Fruit fly (Drosophila melanogaster) whole organism: ENCODE measurements around the gene CG18814.

Source experiments
- CG8478 ChIP-seq: fragments of >200 bp; optimal IDR thresholded peaks from 2 replicates; lab custom pipeline; 2018; ENCODE audit warnings: inconsistent platforms
- Dll ChIP-seq: fragments of >200 bp; optimal IDR thresholded peaks from 2 replicates; lab custom pipeline; 2017
- EcR ChIP-seq, 2 experiments: fragments of >200 bp; optimal IDR thresholded peaks; 2 replicates each; lab custom pipeline; 2017; ENCODE audit warnings: missing biosample characterization in 2 of 2, missing genetic modification characterization in 2 of 2, missing genetic modification reagents in 2 of 2
- pan ChIP-seq: fragments of >200 bp; optimal IDR thresholded peaks from 2 replicates; lab custom pipeline; 2017
- psq ChIP-seq: fragments of >200 bp; optimal IDR thresholded peaks from 2 replicates; lab custom pipeline; 2017
- usp ChIP-seq: fragments of >200 bp; optimal IDR thresholded peaks from 2 replicates; lab custom pipeline; 2017; ENCODE audit warnings: missing biosample characterization, missing genetic modification characterization, mixed read lengths

CG18814 gene

DNA sequence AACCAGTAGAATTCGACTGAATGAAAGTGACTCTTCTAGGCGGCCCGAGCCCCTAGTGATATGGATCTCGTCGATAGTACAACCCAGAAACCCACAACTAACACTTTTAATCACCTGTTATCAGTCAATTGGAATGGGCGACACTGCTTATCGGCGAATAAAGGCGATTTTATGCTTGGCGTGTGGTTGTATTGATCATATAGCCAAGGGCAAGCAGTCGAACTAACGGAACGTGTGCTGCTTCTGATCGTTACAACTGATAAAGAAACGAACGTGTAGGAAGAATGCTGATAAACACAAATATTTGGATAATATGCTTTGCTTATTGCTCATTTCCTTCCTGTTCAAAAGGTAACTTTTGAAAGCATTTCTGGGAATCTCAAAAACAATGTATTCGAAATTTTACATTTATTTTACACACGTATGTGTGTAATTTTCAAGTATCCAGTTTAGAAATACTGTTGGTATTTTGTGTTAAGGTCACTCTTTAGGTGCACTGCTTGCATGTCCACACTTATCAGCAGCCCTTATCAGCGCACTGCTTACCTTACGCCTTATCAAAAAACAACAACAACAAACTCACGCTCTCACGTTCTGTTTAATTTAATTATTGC is 11.7 kb downstream of the CG18814 start, which contains the start of gene Agpat4:
TSS of gene Agpat4 (minus strand) at position 387 of the 614 bp plus-strand sequence.
- TF ChIP-seq Dll (lab: Kevin White, UChicago) (no peak), pan (no peak), CG8478 (lab: Kevin White, UChicago) (no peak), EcR (GFP tag; optimal IDR thresholded peaks at IDR 0.05; lab: Kevin White, UChicago) (no peak), psq (lab: Kevin White, UChicago) (no peak), usp (GFP tag; lab: Kevin White, UChicago) (no peak)

DNA sequence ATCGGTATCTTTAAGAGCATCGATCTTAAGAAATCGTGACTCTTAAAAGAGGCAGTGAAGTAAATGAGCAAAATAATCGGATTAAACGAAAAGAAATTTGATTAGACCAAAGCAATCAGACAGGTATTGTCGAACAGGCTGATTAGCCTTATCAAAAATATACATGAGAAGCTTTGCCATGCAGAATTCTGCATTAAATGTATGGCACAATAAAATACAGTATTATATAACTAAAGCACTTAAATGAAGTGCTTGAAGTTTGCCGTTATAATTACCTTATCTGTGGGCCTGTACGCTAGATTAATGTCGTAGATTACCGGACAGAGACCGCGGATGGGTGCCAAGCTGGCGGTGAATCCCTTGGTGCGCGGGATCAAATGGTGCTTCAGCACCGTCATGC is 13.4 kb downstream of the CG18814 start:
- TF ChIP-seq Dll (lab: Kevin White, UChicago) (no peak), EcR (GFP tag; optimal IDR thresholded peaks at IDR 0.05; lab: Kevin White, UChicago) (no peak), psq (lab: Kevin White, UChicago) (no peak), usp (GFP tag; lab: Kevin White, UChicago) (no peak), CG8478 (lab: Kevin White, UChicago) (no peak), pan (no peak)

DNA sequence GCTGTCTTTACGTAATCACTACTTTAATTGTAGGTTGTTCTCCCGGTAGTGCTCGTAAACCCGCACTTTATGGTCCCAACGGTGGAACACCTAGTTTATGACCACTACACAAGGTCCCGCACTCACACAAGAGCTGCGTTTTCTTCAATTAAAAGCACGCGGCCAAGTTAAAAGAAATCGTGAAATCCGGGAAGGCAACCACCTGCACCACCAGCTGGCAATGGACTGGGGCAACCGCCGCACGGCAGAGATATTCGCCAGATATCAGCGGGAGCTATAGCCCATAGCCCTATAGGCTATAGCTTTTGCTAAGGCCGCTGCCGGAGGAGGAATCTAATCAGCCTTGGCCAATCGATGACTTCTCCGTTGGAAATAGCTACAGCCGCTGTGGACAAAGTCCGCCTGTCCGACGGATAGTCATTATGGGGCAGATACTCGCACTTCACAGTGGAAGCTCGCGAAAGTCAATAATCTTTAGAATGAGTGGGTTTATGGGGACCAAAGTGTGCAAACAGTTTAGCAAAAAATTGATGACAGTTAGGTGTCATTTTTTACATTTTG is 14.6 kb downstream of the CG18814 start:
- TF ChIP-seq usp (GFP tag; lab: Kevin White, UChicago): no peak
- no peak for TF ChIP-seq pan
- no peak for TF ChIP-seq CG8478 (lab: Kevin White, UChicago)
- TF ChIP-seq EcR (GFP tag; optimal IDR thresholded peaks at IDR 0.05; lab: Kevin White, UChicago): no peak
- no peak for TF ChIP-seq psq (lab: Kevin White, UChicago)
- TF ChIP-seq Dll (lab: Kevin White, UChicago): no peak

DNA sequence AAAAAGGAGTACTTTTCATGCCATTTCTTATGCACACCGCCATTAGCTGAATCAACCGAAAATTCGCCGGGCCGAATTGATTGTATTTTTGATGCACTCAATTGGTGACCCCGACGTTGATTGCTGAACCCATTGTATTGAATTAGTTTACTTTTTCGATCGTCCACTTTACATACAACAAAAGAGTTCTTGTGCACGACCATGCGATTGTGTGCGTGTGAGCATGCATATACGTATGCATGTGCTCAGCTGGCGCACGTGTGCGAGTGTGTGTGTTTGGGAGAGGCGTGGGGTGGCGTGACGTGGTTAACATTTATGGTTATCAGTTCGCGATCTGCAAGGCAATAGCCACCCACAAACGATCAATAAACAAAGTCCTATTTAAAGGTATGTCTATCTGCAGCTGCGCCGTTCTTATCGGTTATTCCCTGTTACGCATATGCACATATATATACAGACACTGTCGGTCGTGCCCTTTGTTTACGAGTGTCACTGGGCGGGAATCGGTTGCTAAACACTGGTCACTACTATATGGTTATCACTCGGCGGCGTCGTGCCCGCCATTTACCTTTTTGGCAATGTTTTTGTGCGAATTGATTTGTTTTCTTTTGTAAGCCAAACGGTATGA is 15.7 kb downstream of the CG18814 start:
- TF ChIP-seq CG8478 (lab: Kevin White, UChicago) (no peak), pan (no peak), Dll (lab: Kevin White, UChicago) (no peak), EcR (GFP tag; optimal IDR thresholded peaks at IDR 0.05; lab: Kevin White, UChicago) (no peak), psq (lab: Kevin White, UChicago) (no peak), usp (GFP tag; lab: Kevin White, UChicago) (no peak)

DNA sequence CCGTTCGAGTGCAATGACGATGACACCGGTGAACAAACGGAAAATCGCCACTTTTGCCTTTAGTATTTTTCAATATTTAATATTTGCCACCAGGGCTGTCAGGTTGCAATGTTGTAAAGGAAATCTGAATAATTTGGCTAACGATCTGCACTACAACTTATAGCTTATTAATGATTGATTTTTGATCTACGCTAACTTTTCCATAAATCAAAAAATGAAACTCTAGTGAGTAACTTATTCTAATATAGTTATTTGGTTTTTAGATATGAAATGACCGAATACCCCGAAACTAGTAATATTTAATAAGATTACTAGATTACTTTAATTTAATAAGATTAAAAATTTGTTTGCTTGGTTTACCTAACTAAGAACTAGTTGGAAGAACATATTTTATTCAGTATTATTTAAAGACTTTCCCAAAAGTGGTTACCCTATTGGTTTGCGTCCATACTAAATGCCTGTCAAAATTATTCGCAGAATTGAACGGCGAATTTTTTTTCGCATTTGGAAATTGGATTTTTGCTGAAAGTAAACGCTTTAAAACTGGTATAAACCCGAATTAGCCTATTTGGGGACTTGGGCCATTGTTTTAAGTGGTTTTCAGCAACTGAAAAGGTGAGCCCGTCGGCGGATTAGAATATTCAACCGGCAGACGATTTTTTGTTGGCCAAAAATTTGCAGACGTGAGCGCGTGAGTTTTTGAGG is 16.4 kb downstream of the CG18814 start, which contains the start of the genes Agpat3 and RAF2:
TSS of gene Agpat3 (minus strand) at position 78 of the 705 bp plus-strand sequence.
TSS of gene RAF2 (plus strand) at position 448 of the 705 bp plus-strand sequence.
- TF ChIP-seq CG8478 (lab: Kevin White, UChicago) (no peak), pan (no peak), usp (GFP tag; lab: Kevin White, UChicago) (no peak), EcR (GFP tag; optimal IDR thresholded peaks at IDR 0.05; lab: Kevin White, UChicago) (no peak), psq (lab: Kevin White, UChicago) (no peak), Dll (lab: Kevin White, UChicago) (no peak)

DNA sequence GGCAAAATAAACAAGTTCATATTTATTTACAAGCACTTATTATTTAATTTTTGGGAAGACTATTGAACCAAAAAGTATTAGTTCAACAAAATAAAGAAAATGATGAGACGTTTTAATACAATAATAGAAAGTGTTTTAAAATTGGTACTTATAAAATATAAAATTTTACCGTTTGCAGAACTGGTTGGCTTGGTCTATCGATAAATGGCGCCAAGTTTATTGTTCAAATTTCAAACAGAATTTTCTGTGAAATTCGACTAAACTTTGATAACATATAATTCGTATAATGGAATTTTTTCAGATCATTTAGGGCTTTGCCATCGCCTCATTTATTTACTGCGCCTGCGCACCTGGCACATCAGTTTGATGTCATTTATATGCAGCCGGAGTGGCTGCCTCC is 21.2 kb downstream of the CG18814 start:
- TF ChIP-seq psq (lab: Kevin White, UChicago) (no peak), Dll (lab: Kevin White, UChicago) (no peak), CG8478 (lab: Kevin White, UChicago) (no peak), EcR (GFP tag; optimal IDR thresholded peaks at IDR 0.05; lab: Kevin White, UChicago) (no peak), pan (no peak), usp (GFP tag; lab: Kevin White, UChicago) (no peak)

DNA sequence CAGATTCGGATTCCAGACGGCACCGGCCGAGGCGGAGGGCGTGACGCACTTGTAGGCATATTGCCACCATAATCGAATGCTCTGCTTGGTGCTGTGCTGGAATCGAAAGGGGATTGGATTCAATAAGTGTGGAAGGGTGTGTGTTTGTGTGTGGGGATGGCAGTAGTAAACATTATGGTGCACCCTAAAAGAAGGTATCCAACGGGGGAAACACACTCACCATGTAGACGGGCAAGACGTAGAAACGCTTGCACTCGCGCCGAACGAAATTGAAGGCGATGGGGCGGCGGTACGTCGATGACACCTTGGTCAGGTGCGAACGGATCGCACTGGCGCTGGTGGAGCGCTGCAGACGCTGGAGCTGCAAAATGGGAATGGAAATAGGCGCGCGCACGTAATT is 21.6 kb downstream of the CG18814 start:
- TF ChIP-seq usp (GFP tag; lab: Kevin White, UChicago) (no peak), pan (no peak), Dll (lab: Kevin White, UChicago) (no peak), CG8478 (lab: Kevin White, UChicago) (no peak), psq (lab: Kevin White, UChicago) (no peak), EcR (GFP tag; optimal IDR thresholded peaks at IDR 0.05; lab: Kevin White, UChicago) (no peak)

DNA sequence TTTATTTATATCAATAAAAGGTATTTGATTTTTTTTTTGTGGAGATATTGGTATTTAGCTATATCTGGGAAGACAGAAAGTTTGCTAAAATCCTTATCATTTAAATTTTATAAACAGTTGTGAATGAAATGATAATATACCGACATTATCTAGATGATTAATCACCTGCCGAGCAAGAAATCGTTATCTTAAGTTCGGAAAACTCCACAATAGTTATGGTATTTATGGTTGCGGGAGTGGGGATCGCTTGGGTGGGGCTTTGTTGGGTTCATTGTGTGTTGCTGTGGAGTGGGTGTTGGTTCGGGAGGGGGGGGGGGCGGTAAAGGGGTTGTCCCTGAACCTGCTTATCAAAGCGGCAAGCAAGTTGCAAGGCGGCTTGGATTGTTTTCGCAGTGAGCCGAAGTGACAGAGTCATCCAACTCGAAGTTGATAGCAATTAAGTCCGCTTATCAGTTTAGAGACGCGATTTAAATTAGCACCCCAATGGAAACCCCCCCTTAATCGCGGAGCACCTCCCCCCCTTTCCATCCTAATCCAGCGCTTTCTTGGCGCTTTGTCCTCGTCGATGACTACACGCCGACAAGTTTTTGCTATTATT is 22.7 kb downstream of the CG18814 start:
- TF ChIP-seq EcR (GFP tag; optimal IDR thresholded peaks at IDR 0.05; lab: Kevin White, UChicago): no peak
- no peak for TF ChIP-seq CG8478 (lab: Kevin White, UChicago)
- no peak for TF ChIP-seq psq (lab: Kevin White, UChicago)
- TF ChIP-seq pan: no peak
- TF ChIP-seq usp (GFP tag; lab: Kevin White, UChicago): no peak
- no peak for TF ChIP-seq Dll (lab: Kevin White, UChicago)

DNA sequence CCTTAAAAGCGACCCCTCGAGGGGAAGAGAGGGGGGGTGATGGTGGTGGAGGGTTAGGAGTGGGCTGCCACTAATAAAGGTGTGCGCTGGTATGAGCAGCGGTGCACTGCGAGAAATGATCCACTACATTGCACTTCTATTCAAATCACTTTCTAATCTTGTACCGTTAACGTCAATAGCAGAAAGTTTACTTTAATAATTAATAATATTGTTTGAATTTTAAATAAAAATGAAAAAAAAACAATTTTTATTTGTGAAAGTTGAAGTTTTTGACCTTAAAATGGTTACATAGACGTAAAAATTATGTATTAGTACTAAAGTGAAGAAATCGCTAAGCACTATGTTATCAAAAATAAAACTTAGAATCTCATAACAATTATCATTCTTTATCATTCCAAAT is 23.2 kb downstream of the CG18814 start:
- TF ChIP-seq pan (no peak), CG8478 (lab: Kevin White, UChicago) (no peak), Dll (lab: Kevin White, UChicago) (no peak)

DNA sequence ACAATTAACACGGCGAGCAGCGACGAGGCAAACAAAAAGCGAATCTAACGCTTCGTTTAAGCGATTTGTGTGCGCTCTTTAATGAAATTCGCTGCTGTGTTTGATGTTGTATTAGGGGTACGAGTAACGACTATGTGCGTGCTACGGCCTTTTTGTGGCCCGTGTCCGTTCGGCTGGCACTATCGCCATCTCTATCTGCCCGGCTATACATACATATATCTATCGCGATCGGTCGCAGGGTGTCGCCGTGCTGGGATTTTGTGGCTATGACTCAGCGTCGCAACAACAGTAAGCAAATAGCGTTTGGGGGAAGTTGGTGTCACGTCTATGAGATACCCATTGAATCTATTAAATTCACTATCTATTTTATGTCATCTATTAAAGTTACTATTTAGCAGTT is 24.1 kb downstream of the CG18814 start:
- no peak for TF ChIP-seq usp (GFP tag; lab: Kevin White, UChicago)

DNA sequence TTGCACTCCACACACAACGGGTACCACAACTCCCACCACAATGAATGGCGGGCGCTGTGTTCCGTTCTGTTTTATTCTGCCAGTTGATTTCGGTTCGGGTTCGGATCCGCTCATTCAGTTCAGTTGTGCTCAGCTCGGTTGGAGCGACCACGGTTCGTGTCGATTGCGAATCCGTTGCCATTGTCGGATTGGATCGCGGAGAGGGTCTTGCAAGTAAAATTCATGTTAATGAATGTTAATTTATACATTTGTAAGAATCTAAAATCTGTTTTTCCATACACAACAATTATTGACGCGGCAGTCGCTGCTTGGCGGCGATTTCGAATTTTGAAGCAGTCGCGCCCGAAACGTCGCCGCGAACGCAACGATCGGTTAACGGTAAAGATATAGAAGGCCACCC is 24.9 kb downstream of the CG18814 start, which contains the start of gene Gagr:
TSS of gene Gagr (plus strand) at position 81 of the 400 bp plus-strand sequence.
- TF ChIP-seq usp (GFP tag; lab: Kevin White, UChicago) (no peak), EcR (GFP tag; optimal IDR thresholded peaks at IDR 0.05; lab: Kevin White, UChicago) (no peak), psq (lab: Kevin White, UChicago) (no peak), CG8478 (lab: Kevin White, UChicago) (no peak), Dll (lab: Kevin White, UChicago) (no peak), pan (no peak)
